Worm (Caenorhabditis elegans) whole organism, L4 larva: Measurements from ENCODE around the gene tre-4.

Source experiments
- nhr-41 ChIP-seq: fragments of 200-800 bp; sonication (Bioruptor generic); IDR thresholded peaks from 2 replicates; pipeline ENCODE4 v1.3.6; 2022; ENCODE audit warnings: missing genetic modification reagents, missing genetic modification characterization, missing compliant biosample characterization
- pha-4 ChIP-seq, 2 experiments: fragments of 150-350 bp in 1 of 2; fragments of 200-800 bp in 1 of 2; sonication (Bioruptor generic) in 1 of 2; IDR thresholded peaks in 1 of 2; optimal IDR thresholded peaks in 1 of 2; 2 replicates each; pipeline versions ENCODE4 v1.3.6 to Lab custom; 2014 to 2022; ENCODE audit warnings: missing genetic modification characterization in 2 of 2, missing genetic modification reagents in 2 of 2, missing biosample characterization in 1 of 2, missing compliant biosample characterization in 1 of 2

DNA sequence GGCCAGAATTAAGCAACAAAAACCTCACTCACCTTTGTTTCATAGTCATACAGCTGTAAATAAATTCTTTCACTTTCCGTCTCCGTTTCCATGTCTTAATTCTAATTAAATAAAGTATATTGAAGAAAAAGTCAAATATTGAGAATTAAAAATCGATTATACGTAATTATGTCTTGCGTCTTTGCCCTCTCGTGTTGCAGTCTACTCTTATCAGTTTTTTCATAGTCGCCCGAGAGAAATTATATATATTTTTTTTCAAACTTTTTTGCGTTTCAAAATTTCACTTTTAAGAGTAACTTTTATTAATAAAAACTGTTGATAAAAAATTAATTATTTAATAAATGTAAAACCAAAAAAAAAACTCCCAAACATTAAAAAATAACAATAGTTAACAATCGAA lies 15.5 kb upstream of the tre-4 start, which contains the start of gene flr-1:
- TF ChIP-seq nhr-41: no peak
- no peak for TF ChIP-seq pha-4 (GFP tag; IDR thresholded peaks at IDR 0.05; lab: Robert Waterston, UW)
- TF ChIP-seq pha-4 (tag; optimal IDR thresholded peaks at IDR 0.05; lab: Kevin White, UChicago): no peak
